Fruit fly (Drosophila melanogaster) whole organism, prepupa: ENCODE measurements around the gene fbl.
A peak's percentile ranks its signal among the peaks of the same experiment; 100 is the strongest.

ENCODE experiments used
- Blimp-1 ChIP-seq: fragments of 200-800 bp; sonication (Bioruptor generic); optimal IDR thresholded peaks from 3 replicates; lab custom pipeline; 2017; ENCODE audit warnings: missing biosample characterization, missing genetic modification characterization, mild to moderate bottlenecking, moderate library complexity, missing genetic modification reagents
- CG10631 ChIP-seq: fragments of 200-800 bp; sonication (Bioruptor generic); optimal IDR thresholded peaks from 2 replicates; lab custom pipeline; 2016; ENCODE audit warnings: missing biosample characterization, missing genetic modification characterization
- CG10669 ChIP-seq: fragments of 200-800 bp; sonication (Bioruptor generic); optimal IDR thresholded peaks from 3 replicates; lab custom pipeline; 2018; ENCODE audit warnings: missing biosample characterization, mild to moderate bottlenecking, missing genetic modification characterization, moderate library complexity
- CG11762 ChIP-seq: fragments of 200-800 bp; sonication (Bioruptor generic); optimal IDR thresholded peaks from 3 replicates; lab custom pipeline; 2016; ENCODE audit warnings: missing biosample characterization, missing genetic modification characterization; ENCODE audit not compliant: insufficient read depth
- CG3032 ChIP-seq: fragments of 200-800 bp; optimal IDR thresholded peaks from 2 replicates; lab custom pipeline; 2019; ENCODE audit warnings: missing biosample characterization, mild to moderate bottlenecking, missing genetic modification characterization, moderate library complexity
- CG31627 ChIP-seq: fragments of 200-800 bp; sonication (Bioruptor generic); optimal IDR thresholded peaks from 3 replicates; lab custom pipeline; 2016; ENCODE audit warnings: missing biosample characterization, missing genetic modification characterization
- CG34406 ChIP-seq: fragments of 200-800 bp; sonication (Bioruptor generic); optimal IDR thresholded peaks from 3 replicates; lab custom pipeline; 2016; ENCODE audit warnings: missing biosample characterization, missing genetic modification characterization
- CG3919 ChIP-seq: fragments of 200-800 bp; sonication (Bioruptor generic); optimal IDR thresholded peaks from 3 replicates; lab custom pipeline; 2016; ENCODE audit warnings: missing biosample characterization, missing genetic modification characterization
- CG6792 ChIP-seq: fragments of 200-800 bp; sonication (Bioruptor generic); optimal IDR thresholded peaks from 3 replicates; lab custom pipeline; 2016; ENCODE audit warnings: missing biosample characterization, missing genetic modification characterization
- CG6808 ChIP-seq: fragments of 200-800 bp; sonication (Bioruptor generic); optimal IDR thresholded peaks from 3 replicates; lab custom pipeline; 2017; ENCODE audit warnings: missing biosample characterization, missing genetic modification characterization, mild to moderate bottlenecking, moderate library complexity, missing genetic modification reagents
- CG6854 ChIP-seq: fragments of 200-800 bp; sonication (Bioruptor generic); optimal IDR thresholded peaks from 2 replicates; lab custom pipeline; 2017; ENCODE audit warnings: missing biosample characterization, mild to moderate bottlenecking, missing genetic modification characterization
- CG7368 ChIP-seq: fragments of 200-800 bp; sonication (Bioruptor generic); optimal IDR thresholded peaks from 3 replicates; lab custom pipeline; 2016; ENCODE audit warnings: missing biosample characterization, missing genetic modification characterization
- CG8119 ChIP-seq: fragments of 200-800 bp; sonication (Bioruptor generic); IDR thresholded peaks from 3 replicates; pipeline ENCODE4 v1.3.6; 2022; ENCODE audit warnings: missing biosample characterization, missing genetic modification characterization
- CG8632 ChIP-seq: fragments of 200-800 bp; sonication (Bioruptor generic); optimal IDR thresholded peaks from 3 replicates; lab custom pipeline; 2016; ENCODE audit warnings: missing biosample characterization, missing genetic modification characterization
- Eip75B ChIP-seq: fragments of 200-800 bp; sonication (Bioruptor generic); optimal IDR thresholded peaks from 3 replicates; lab custom pipeline; 2016; ENCODE audit warnings: missing biosample characterization, missing genetic modification characterization
- Eip93F ChIP-seq: fragments of 200-800 bp; sonication (Bioruptor generic); optimal IDR thresholded peaks from 2 replicates; lab custom pipeline; 2016; ENCODE audit warnings: missing biosample characterization, mild to moderate bottlenecking, missing genetic modification characterization
- Ets21C ChIP-seq: fragments of 200-800 bp; sonication (Bioruptor generic); optimal IDR thresholded peaks from 3 replicates; lab custom pipeline; 2016; ENCODE audit warnings: missing biosample characterization, missing genetic modification characterization
- Gug ChIP-seq: fragments of 200-800 bp; sonication (Bioruptor generic); IDR thresholded peaks from 2 replicates; pipeline ENCODE4 v1.3.6; 2022; ENCODE audit warnings: missing biosample characterization, missing genetic modification characterization
- Hr4 ChIP-seq: fragments of 200-800 bp; sonication (Bioruptor generic); optimal IDR thresholded peaks from 3 replicates; lab custom pipeline; 2016; ENCODE audit warnings: missing biosample characterization, missing genetic modification characterization
- Lpt ChIP-seq: fragments of 200-800 bp; sonication (Bioruptor generic); optimal IDR thresholded peaks from 3 replicates; lab custom pipeline; 2016; ENCODE audit warnings: missing biosample characterization, missing genetic modification characterization
- Met ChIP-seq: fragments of 200-800 bp; sonication (Bioruptor generic); optimal IDR thresholded peaks from 3 replicates; lab custom pipeline; 2016; ENCODE audit warnings: missing biosample characterization, missing genetic modification characterization
- Smox ChIP-seq: fragments of 200-800 bp; sonication (Bioruptor generic); optimal IDR thresholded peaks from 3 replicates; lab custom pipeline; 2016; ENCODE audit warnings: missing biosample characterization, missing genetic modification characterization
- Sox102F ChIP-seq: fragments of 200-800 bp; sonication (Bioruptor generic); optimal IDR thresholded peaks from 2 replicates; lab custom pipeline; 2016; ENCODE audit warnings: missing biosample characterization, mild to moderate bottlenecking, missing genetic modification characterization
- Sox14 ChIP-seq: fragments of 200-800 bp; sonication (Bioruptor generic); optimal IDR thresholded peaks from 3 replicates; lab custom pipeline; 2016; ENCODE audit warnings: missing biosample characterization, missing genetic modification characterization
- Sox15 ChIP-seq: fragments of 200-800 bp; sonication (Bioruptor generic); optimal IDR thresholded peaks from 3 replicates; lab custom pipeline; 2016; ENCODE audit warnings: missing biosample characterization, missing genetic modification characterization
- achi ChIP-seq: fragments of 200-800 bp; sonication (Bioruptor generic); optimal IDR thresholded peaks from 3 replicates; lab custom pipeline; 2016; ENCODE audit warnings: missing biosample characterization, missing genetic modification characterization
- dac ChIP-seq: fragments of 200-800 bp; sonication (Bioruptor generic); optimal IDR thresholded peaks from 2 replicates; lab custom pipeline; 2017; ENCODE audit warnings: missing biosample characterization, mild to moderate bottlenecking, missing genetic modification characterization
- dsx ChIP-seq: fragments of 200-800 bp; optimal IDR thresholded peaks from 3 replicates; lab custom pipeline; 2019; ENCODE audit warnings: missing biosample characterization, mild to moderate bottlenecking, missing genetic modification characterization, moderate library complexity; ENCODE audit not compliant: poor library complexity, severe bottlenecking
- net ChIP-seq: fragments of 200-800 bp; sonication (Bioruptor generic); optimal IDR thresholded peaks from 3 replicates; lab custom pipeline; 2016; ENCODE audit warnings: missing biosample characterization, missing genetic modification characterization
- pdm3 ChIP-seq: fragments of 200-800 bp; sonication (Bioruptor generic); optimal IDR thresholded peaks from 3 replicates; lab custom pipeline; 2016; ENCODE audit warnings: missing biosample characterization, missing genetic modification characterization
- salr ChIP-seq, 2 experiments: fragments of 200-800 bp; sonication (Bioruptor generic); optimal IDR thresholded peaks; 3 replicates each; lab custom pipeline; 2016 to 2018; ENCODE audit warnings: missing biosample characterization in 2 of 2, missing genetic modification characterization in 2 of 2, mild to moderate bottlenecking in 1 of 2
- svp ChIP-seq: fragments of 200-800 bp; sonication (Bioruptor generic); peaks from one replicate; lab custom pipeline; 2016; ENCODE audit warnings: missing biosample characterization, missing genetic modification characterization
- topi ChIP-seq: fragments of 200-800 bp; sonication (Bioruptor generic); optimal IDR thresholded peaks from 3 replicates; lab custom pipeline; 2016; ENCODE audit warnings: missing biosample characterization, missing genetic modification characterization
- vri ChIP-seq: fragments of 200-800 bp; sonication (Bioruptor generic); optimal IDR thresholded peaks from 3 replicates; lab custom pipeline; 2016; ENCODE audit warnings: missing biosample characterization, mild to moderate bottlenecking, missing genetic modification characterization

fbl gene

dm6 chr3L:20354872-20355271, 29.4 kb upstream of the fbl start:
- TF ChIP-seq svp (peak; percentile 98), topi (GFP tag; lab: Kevin White, UChicago) (no peak)

- TF ChIP-seq Hr4: no peak
- TF ChIP-seq achi (GFP tag; lab: Kevin White, UChicago): no peak
- no peak for TF ChIP-seq net
- TF ChIP-seq Eip75B: no peak
- TF ChIP-seq svp: no peak
- TF ChIP-seq Met (GFP tag; lab: Kevin White, UChicago): no peak
Observed at dm6 chr3L:20356613-20357012, 27.6 kb upstream of the fbl start, which contains the start of gene kin17. Gene kin17 (plus strand): TSS chr3L:20356807.

dm6 chr3L:20358212-20358611, 26.0 kb upstream of the fbl start, which contains the start of gene CG5665:
Gene CG5665 (plus strand): TSS chr3L:20358512.
- TF ChIP-seq Met (GFP tag; lab: Kevin White, UChicago): no peak

dm6 chr3L:20361389-20361788, 22.8 kb upstream of the fbl start, which contains the start of gene Prim2:
Gene Prim2 (minus strand): TSS chr3L:20361585.
- TF ChIP-seq CG11762 (no peak), CG6808 (GFP tag; lab: Kevin White, UChicago) (no peak), Blimp-1 (GFP tag; lab: Kevin White, UChicago) (no peak), CG34406 (no peak), CG10631 (GFP tag; lab: Kevin White, UChicago) (no peak), CG3032 (tag; lab: Kevin White, UChicago) (no peak), CG7368 (no peak), pdm3 (no peak), CG8119 (GFP tag; lab: Robert Waterston, UW) (no peak), Ets21C (GFP tag; lab: Kevin White, UChicago) (no peak), Smox (GFP tag; lab: Kevin White, UChicago) (no peak), CG31627 (no peak), CG3919 (GFP tag; lab: Kevin White, UChicago) (no peak), Eip93F (GFP tag; lab: Kevin White, UChicago) (no peak), CG10669 (GFP tag; lab: Kevin White, UChicago) (no peak), Sox14 (GFP tag; lab: Kevin White, UChicago) (no peak), Eip75B (no peak), Sox15 (GFP tag; lab: Kevin White, UChicago) (no peak)
- TF ChIP-seq, all 60 proteins: peak for 0

dm6 chr3L:20366074-20366473, 18.2 kb upstream of the fbl start:
- TF ChIP-seq Sox102F (GFP tag; lab: Kevin White, UChicago) (no peak), Blimp-1 (GFP tag; lab: Kevin White, UChicago) (no peak), dac (GFP tag; lab: Kevin White, UChicago) (no peak), CG6854 (GFP tag; lab: Kevin White, UChicago) (no peak), CG3032 (tag; lab: Kevin White, UChicago) (no peak), salr (GFP tag; optimal IDR thresholded peaks at IDR 0.05; lab: Kevin White, UChicago) (no peak), Gug (no peak), CG11762 (no peak), Eip93F (GFP tag; lab: Kevin White, UChicago) (no peak), vri (GFP tag; lab: Kevin White, UChicago) (no peak), svp (no peak), Lpt (GFP tag; lab: Kevin White, UChicago) (no peak), CG8632 (no peak), dsx (no peak), CG6792 (GFP tag; lab: Kevin White, UChicago) (no peak)
